Worm (Caenorhabditis elegans) whole organism, late embryonic: Measurements from ENCODE around the gene T01B4.3.

Experiments used
- K02D7.2 ChIP-seq: sonication (generic microtip); optimal IDR thresholded peaks from 2 replicates; lab custom pipeline; 2017; ENCODE audit warnings: mild to moderate bottlenecking, missing genetic modification characterization, missing compliant biosample characterization
- Y22D7AL.16 ChIP-seq: sonication (generic microtip); optimal IDR thresholded peaks from 2 replicates; lab custom pipeline; 2016; ENCODE audit warnings: missing genetic modification characterization, missing compliant biosample characterization
- ceh-14 ChIP-seq: sonication (generic microtip); optimal IDR thresholded peaks from 2 replicates; lab custom pipeline; 2016; ENCODE audit warnings: missing genotype, missing genetic modification characterization, missing compliant biosample characterization
- ceh-19 ChIP-seq: fragments of 200-800 bp; sonication (Bioruptor generic); optimal IDR thresholded peaks from 2 replicates; lab custom pipeline; 2018; ENCODE audit warnings: mild to moderate bottlenecking, missing genetic modification characterization, missing compliant biosample characterization
- ceh-31 ChIP-seq: sonication (generic microtip); optimal IDR thresholded peaks from 2 replicates; lab custom pipeline; 2016; ENCODE audit warnings: missing genetic modification characterization, missing compliant biosample characterization
- ceh-34 ChIP-seq: sonication (generic microtip); optimal IDR thresholded peaks from 2 replicates; lab custom pipeline; 2016; ENCODE audit warnings: mild to moderate bottlenecking, missing genetic modification characterization, missing compliant biosample characterization
- ceh-9 ChIP-seq: sonication (generic microtip); optimal IDR thresholded peaks from 2 replicates; lab custom pipeline; 2016; ENCODE audit warnings: mild to moderate bottlenecking, missing genetic modification characterization, inconsistent platforms, missing compliant biosample characterization
- dmd-4 ChIP-seq: sonication (generic microtip); optimal IDR thresholded peaks from 2 replicates; lab custom pipeline; 2016; ENCODE audit warnings: borderline replicate concordance, missing genetic modification characterization, missing compliant biosample characterization
- dve-1 ChIP-seq: sonication (generic microtip); optimal IDR thresholded peaks from 2 replicates; lab custom pipeline; 2017; ENCODE audit warnings: antibody characterized with exemption, mild to moderate bottlenecking, missing genetic modification characterization, missing compliant biosample characterization
- elt-2 ChIP-seq: sonication (generic microtip); optimal IDR thresholded peaks from 2 replicates; lab custom pipeline; 2016; ENCODE audit warnings: missing genetic modification reagents, missing genetic modification characterization, missing compliant biosample characterization
- elt-4 ChIP-seq: sonication (generic microtip); optimal IDR thresholded peaks from 2 replicates; lab custom pipeline; 2016; ENCODE audit warnings: missing genetic modification characterization, missing compliant biosample characterization
- ets-4 ChIP-seq: sonication (generic microtip); optimal IDR thresholded peaks from 2 replicates; lab custom pipeline; 2016; ENCODE audit warnings: missing genetic modification characterization, missing compliant biosample characterization
- eyg-1 ChIP-seq: sonication (generic microtip); optimal IDR thresholded peaks from 2 replicates; lab custom pipeline; 2016; ENCODE audit warnings: missing genotype, missing genetic modification characterization, missing compliant biosample characterization
- fax-1 ChIP-seq: sonication (generic microtip); optimal IDR thresholded peaks from 2 replicates; lab custom pipeline; 2016; ENCODE audit warnings: missing genotype, missing genetic modification characterization, missing compliant biosample characterization
- fkh-10 ChIP-seq: fragments of 150-350 bp; optimal IDR thresholded peaks from 2 replicates; lab custom pipeline; 2014; ENCODE audit warnings: missing biosample characterization, missing genetic modification reagents, missing genetic modification characterization
- gmeb-2 ChIP-seq: sonication (generic microtip); optimal IDR thresholded peaks from 2 replicates; lab custom pipeline; 2016; ENCODE audit warnings: missing genetic modification characterization, inconsistent platforms, missing compliant biosample characterization
- hlh-13 ChIP-seq: fragments of 200-800 bp; sonication (Bioruptor generic); optimal IDR thresholded peaks from 2 replicates; lab custom pipeline; 2018; ENCODE audit warnings: mild to moderate bottlenecking, missing genetic modification characterization, missing compliant biosample characterization
- madf-2 ChIP-seq: sonication (generic microtip); optimal IDR thresholded peaks from 2 replicates; lab custom pipeline; 2017; ENCODE audit warnings: missing genetic modification characterization, missing compliant biosample characterization
- mec-3 ChIP-seq: sonication (generic microtip); optimal IDR thresholded peaks from 2 replicates; lab custom pipeline; 2016; ENCODE audit warnings: borderline replicate concordance, missing genetic modification characterization, missing compliant biosample characterization
- npax-4 ChIP-seq: sonication (generic microtip); optimal IDR thresholded peaks from 2 replicates; lab custom pipeline; 2016; ENCODE audit warnings: missing genetic modification characterization, missing compliant biosample characterization
- pag-3 ChIP-seq: sonication (generic microtip); optimal IDR thresholded peaks from 2 replicates; lab custom pipeline; 2016; ENCODE audit warnings: missing compliant biosample characterization, missing genetic modification characterization, borderline replicate concordance
- pax-1 ChIP-seq: fragments of 150-350 bp; optimal IDR thresholded peaks from 2 replicates; lab custom pipeline; 2014; ENCODE audit warnings: missing biosample characterization, missing genetic modification characterization
- pha-2 ChIP-seq: sonication (generic microtip); optimal IDR thresholded peaks from 2 replicates; lab custom pipeline; 2017; ENCODE audit warnings: mild to moderate bottlenecking, missing genetic modification characterization, missing compliant biosample characterization
- pros-1 ChIP-seq: fragments of 150-350 bp; optimal IDR thresholded peaks from 2 replicates; lab custom pipeline; 2014; ENCODE audit warnings: missing biosample characterization, missing genetic modification reagents, missing genetic modification characterization
- rnt-1 ChIP-seq: sonication (generic microtip); optimal IDR thresholded peaks from 2 replicates; lab custom pipeline; 2016; ENCODE audit warnings: missing genetic modification characterization, missing compliant biosample characterization
- sox-2 ChIP-seq: fragments of 200-800 bp; sonication (Bioruptor generic); IDR thresholded peaks from 2 replicates; pipeline ENCODE4 v1.3.6; 2022; ENCODE audit warnings: missing genetic modification reagents, missing genetic modification characterization, missing compliant biosample characterization
- sox-4 ChIP-seq: sonication (generic microtip); optimal IDR thresholded peaks from 2 replicates; lab custom pipeline; 2017; ENCODE audit warnings: mild to moderate bottlenecking, missing genetic modification characterization, inconsistent platforms, missing compliant biosample characterization
- tbx-2 ChIP-seq: sonication (generic microtip); optimal IDR thresholded peaks from 2 replicates; lab custom pipeline; 2016; ENCODE audit warnings: missing genetic modification characterization, missing compliant biosample characterization
- ttx-3 ChIP-seq: sonication (generic microtip); optimal IDR thresholded peaks from 2 replicates; lab custom pipeline; 2016; ENCODE audit warnings: missing genetic modification reagents, missing genetic modification characterization, missing compliant biosample characterization
- unc-3 ChIP-seq, 2 experiments: fragments of 200-800 bp in 1 of 2; sonication (Bioruptor generic) in 1 of 2; sonication (generic microtip) in 1 of 2; conservative IDR thresholded peaks in 1 of 2; optimal IDR thresholded peaks in 1 of 2; 2 replicates each; pipeline versions ENCODE4 v1.3.6 to Lab custom; 2016 to 2022; ENCODE audit warnings: missing compliant biosample characterization in 2 of 2, missing genetic modification characterization in 2 of 2, missing genetic modification reagents in 1 of 2

Gene T01B4.3

DNA sequence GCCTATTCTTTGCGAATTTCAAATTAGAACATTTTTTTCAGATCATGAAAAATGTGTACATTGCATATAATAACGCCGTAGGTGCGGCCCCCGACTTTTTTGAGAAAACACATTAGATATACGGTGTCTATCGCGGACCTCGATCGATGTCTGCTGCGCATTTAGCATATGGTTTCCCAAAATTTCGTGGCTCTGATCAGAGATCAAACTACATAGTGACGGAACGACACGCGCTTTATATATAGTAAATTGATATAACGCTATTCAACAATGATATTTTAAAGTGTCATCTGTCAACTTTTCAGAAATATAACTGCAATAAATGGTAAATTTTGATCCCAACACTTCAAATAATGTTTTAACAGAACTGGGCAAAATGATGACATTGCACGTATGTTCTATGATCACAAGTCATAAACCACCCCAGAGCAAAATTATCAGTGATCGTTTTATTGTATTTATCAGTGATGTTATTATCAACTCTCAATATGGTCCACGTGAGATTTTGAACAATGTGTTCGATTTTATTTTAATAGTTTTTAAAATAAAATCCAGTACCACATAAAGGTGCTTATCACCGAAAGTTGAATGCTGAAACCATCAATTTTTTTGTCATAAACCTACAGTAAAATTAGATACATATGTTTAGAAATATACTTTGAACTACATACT, 28.8 kb upstream of the T01B4.3 start:
- TF ChIP-seq elt-2 (tag; lab: Kevin White, UChicago) (peak; percentile 73), fax-1 (tag; lab: Kevin White, UChicago) (no peak)

DNA sequence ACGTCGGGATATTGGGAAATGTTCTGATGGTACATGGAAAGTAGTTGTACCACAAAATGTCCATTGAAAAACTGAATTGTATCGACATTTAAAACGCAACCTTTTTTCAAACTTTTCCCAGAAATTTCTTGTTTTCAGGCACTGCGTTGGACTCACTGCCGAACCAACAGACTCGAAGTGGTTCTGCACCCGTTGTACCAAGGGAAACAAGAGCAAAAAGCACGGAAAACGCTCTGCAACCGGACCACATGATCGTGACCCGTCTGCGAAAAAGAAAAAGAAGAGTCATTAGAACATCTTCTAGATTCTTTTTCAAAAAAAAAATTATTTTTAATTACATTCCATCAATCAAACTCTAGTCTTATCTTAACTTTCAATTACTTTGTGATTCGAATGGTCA, 27.8 kb upstream of the T01B4.3 start:
- peak; percentile 74 for TF ChIP-seq fkh-10 (GFP tag; lab: Kevin White, UChicago)
- TF ChIP-seq pag-3 (tag; lab: Kevin White, UChicago), result no peak

DNA sequence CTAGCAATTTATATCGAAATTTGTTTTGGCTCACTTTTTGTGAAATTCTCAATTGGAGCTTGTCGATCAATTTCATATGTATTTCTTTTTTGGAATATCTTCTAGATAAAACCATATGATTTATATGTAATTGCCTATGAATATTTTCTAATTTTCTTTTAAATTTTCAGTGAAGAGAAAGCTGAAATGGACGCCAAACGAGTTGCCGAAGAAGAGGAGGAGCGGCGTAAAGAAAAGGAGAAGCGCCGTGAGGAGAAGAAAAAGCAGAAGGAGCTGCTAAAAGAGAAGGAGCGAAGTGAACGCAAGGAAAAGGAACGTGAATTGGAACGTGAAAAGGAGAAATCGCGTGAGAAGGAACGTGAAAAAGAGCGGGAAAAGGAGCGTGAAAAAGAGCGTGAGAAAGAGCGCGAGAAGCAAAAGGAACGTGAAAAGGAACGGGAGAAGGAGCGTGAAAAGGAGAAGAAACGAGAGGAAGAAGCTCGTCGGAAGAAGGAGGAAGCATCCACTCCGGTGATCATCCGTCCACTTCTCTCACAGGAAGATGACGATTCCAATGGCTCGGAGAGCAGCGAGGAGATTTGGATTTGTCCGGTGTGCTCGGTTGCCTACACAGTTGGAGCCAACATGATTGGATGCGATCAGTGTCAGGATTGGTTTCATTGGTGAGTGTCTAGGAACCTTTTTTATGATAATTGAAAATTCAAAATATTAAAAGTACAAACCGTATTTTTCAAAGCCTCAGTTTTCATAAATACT, 26.5 kb upstream of the T01B4.3 start:
- TF ChIP-seq fkh-10 (GFP tag; lab: Kevin White, UChicago) (peak; percentile 42), mec-3 (tag; lab: Kevin White, UChicago) (no peak)
- TF ChIP-seq, all 69 proteins: peak for 1

DNA sequence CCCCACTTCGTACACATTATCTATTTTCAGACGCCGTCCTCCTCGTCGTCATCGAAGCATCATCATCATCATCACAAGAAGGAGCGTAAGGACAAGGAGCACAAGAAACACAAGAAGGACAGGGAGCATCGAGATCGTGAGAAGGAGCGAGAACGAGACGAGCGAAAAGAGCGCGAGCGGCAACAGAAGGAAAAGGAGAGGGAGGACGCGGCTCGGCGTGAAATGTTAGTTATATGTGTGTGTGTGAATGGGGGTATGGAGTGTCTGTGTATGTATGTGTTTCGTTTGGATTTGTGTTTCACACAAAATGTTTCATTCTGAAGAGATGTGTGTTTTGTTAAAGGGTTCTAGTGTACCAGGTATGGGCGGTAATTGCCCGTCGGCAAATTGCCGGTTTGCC, 24.7 kb upstream of the T01B4.3 start:
- TF ChIP-seq tbx-2 (tag; lab: Kevin White, UChicago) (peak; percentile 6), ceh-31 (tag; lab: Kevin White, UChicago) (peak; percentile 27), ceh-34 (tag; lab: Kevin White, UChicago) (peak; percentile 44), sox-2 (GFP tag; lab: Robert Waterston, UW) (no peak)

DNA sequence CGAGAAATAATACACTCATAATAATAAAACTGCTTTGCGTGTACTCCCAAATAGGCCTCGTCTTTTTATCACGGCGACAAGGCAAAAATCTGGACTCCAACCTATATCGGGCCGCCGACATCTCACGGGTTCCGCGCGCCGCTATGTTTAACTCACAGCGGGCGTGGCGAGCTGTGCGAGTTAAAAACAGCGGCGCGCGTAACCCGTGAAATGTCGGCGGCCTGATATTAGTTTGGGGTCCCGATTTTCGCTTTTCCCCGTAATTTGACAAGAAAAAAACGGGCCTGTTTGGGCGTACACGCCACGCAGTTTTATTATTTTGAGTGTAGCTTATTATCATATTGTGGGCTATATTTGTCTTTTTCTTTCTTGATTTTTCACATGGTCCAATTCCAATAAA, 24.3 kb upstream of the T01B4.3 start:
- TF ChIP-seq ttx-3 (no peak), rnt-1 (tag; lab: Kevin White, UChicago) (no peak), eyg-1 (tag; lab: Kevin White, UChicago) (no peak), npax-4 (tag; lab: Kevin White, UChicago) (no peak), hlh-13 (GFP tag; lab: Kevin White, UChicago) (no peak), Y22D7AL.16 (tag; lab: Kevin White, UChicago) (no peak), sox-4 (tag; lab: Kevin White, UChicago) (no peak), dve-1 (tag; lab: Kevin White, UChicago) (no peak), pax-1 (no peak), ceh-19 (GFP tag; lab: Kevin White, UChicago) (no peak), pag-3 (tag; lab: Kevin White, UChicago) (no peak), fax-1 (tag; lab: Kevin White, UChicago) (no peak), ceh-9 (tag; lab: Kevin White, UChicago) (no peak), madf-2 (tag; lab: Kevin White, UChicago) (no peak), pha-2 (tag; lab: Kevin White, UChicago) (no peak)

DNA sequence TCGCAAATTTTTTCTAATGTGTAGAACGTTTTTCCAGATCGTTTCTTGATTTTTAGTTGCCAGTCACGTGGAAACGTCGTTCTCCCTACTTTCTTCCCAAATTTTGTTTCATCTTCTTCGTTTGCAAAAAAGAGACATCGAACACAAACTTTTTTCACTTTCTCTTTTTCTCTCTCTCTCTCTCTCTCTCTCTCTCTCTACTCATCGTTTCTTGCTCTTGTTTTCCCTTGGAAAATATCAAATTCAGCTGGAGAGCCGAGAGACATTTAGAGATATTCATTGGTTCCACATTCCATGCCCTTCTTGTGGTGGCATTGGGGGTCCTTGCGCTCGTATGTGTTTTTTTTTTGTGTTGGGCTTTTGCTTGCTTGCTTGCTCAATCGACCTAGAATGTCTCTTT, 21.7 kb upstream of the T01B4.3 start:
- TF ChIP-seq ets-4 (no peak), gmeb-2 (tag; lab: Kevin White, UChicago) (no peak), dmd-4 (tag; lab: Kevin White, UChicago) (no peak), elt-2 (tag; lab: Kevin White, UChicago) (no peak), pros-1 (no peak), K02D7.2 (no peak), ttx-3 (no peak), elt-4 (no peak), ceh-14 (tag; lab: Kevin White, UChicago) (no peak), unc-3 (GFP tag; conservative IDR thresholded peaks at IDR 0.05; lab: Robert Waterston, UW) (no peak), unc-3 (tag; optimal IDR thresholded peaks at IDR 0.05; lab: Kevin White, UChicago) (no peak)
